Worm (Caenorhabditis elegans) whole organism, L4 larva: Measurements from ENCODE around the gene cdk-12.

ENCODE experiments used
- F10B5.3 ChIP-seq: sonication (generic microtip); optimal IDR thresholded peaks from 2 replicates; lab custom pipeline; 2016; ENCODE audit warnings: mild to moderate bottlenecking, missing genetic modification characterization, missing compliant biosample characterization
- F37D6.2 ChIP-seq: sonication (generic microtip); optimal IDR thresholded peaks from 2 replicates; lab custom pipeline; 2016; ENCODE audit warnings: mild to moderate bottlenecking, missing genetic modification characterization, missing compliant biosample characterization
- F44E2.7 ChIP-seq: fragments of 200-800 bp; sonication (Bioruptor generic); IDR thresholded peaks from 2 replicates; pipeline ENCODE4 v2.1.2; 2022; ENCODE audit warnings: missing genetic modification characterization, missing compliant biosample characterization
- F49E8.2 ChIP-seq: sonication (generic microtip); optimal IDR thresholded peaks from 2 replicates; lab custom pipeline; 2016; ENCODE audit warnings: missing compliant biosample characterization, mild to moderate bottlenecking, missing genetic modification characterization, borderline replicate concordance
- R02D3.7 ChIP-seq: fragments of 150-350 bp; sonication (generic microtip); optimal IDR thresholded peaks from 3 replicates; lab custom pipeline; 2014; ENCODE audit warnings: missing biosample characterization, missing genetic modification characterization
- T26A8.4 ChIP-seq: fragments of 200-800 bp; sonication (Bioruptor generic); IDR thresholded peaks from 2 replicates; pipeline ENCODE4 v1.3.6; 2022; ENCODE audit warnings: missing genetic modification characterization, missing compliant biosample characterization
- Y48G9A.11 ChIP-seq: fragments of 200-800 bp; sonication (Bioruptor generic); IDR thresholded peaks from 2 replicates; pipeline ENCODE4 v1.3.6; 2022; ENCODE audit warnings: missing genetic modification reagents, missing genetic modification characterization, missing compliant biosample characterization
- Y5F2A.4 ChIP-seq: fragments of 200-800 bp; sonication (Bioruptor generic); optimal IDR thresholded peaks from 2 replicates; lab custom pipeline; 2018; ENCODE audit warnings: mild to moderate bottlenecking, missing genetic modification characterization, missing compliant biosample characterization
- ZK546.5 ChIP-seq, 2 experiments: sonication (generic microtip); optimal IDR thresholded peaks; 2 replicates each; lab custom pipeline; 2017; ENCODE audit warnings: missing biosample characterization in 2 of 2, missing genetic modification characterization in 2 of 2
- aha-1 ChIP-seq: fragments of 150-350 bp; peaks from one replicate; lab custom pipeline; 2014; ENCODE audit warnings: missing biosample characterization, missing genetic modification characterization
- aly-2 ChIP-seq: sonication (generic microtip); optimal IDR thresholded peaks from 2 replicates; lab custom pipeline; 2018; ENCODE audit warnings: missing biosample characterization, missing genetic modification characterization
- attf-4 ChIP-seq: sonication (generic microtip); optimal IDR thresholded peaks from 3 replicates; lab custom pipeline; 2017; ENCODE audit warnings: missing biosample characterization, missing genetic modification characterization
- ceh-28 ChIP-seq: fragments of 150-350 bp; optimal IDR thresholded peaks from 2 replicates; lab custom pipeline; 2014; ENCODE audit warnings: missing biosample characterization, missing genetic modification reagents, missing genetic modification characterization
- ceh-32 ChIP-seq: sonication (generic microtip); optimal IDR thresholded peaks from 2 replicates; lab custom pipeline; 2016; ENCODE audit warnings: mild to moderate bottlenecking, missing genetic modification characterization, missing compliant biosample characterization; ENCODE audit not compliant: poor library complexity
- ceh-62 ChIP-seq: sonication (generic microtip); optimal IDR thresholded peaks from 2 replicates; lab custom pipeline; 2017; ENCODE audit warnings: missing biosample characterization, missing genetic modification characterization
- ceh-82 ChIP-seq: sonication (generic microtip); optimal IDR thresholded peaks from 2 replicates; lab custom pipeline; 2017; ENCODE audit warnings: missing biosample characterization, missing genetic modification characterization
- ces-1 ChIP-seq: fragments of 150-350 bp; sonication (generic microtip); optimal IDR thresholded peaks from 4 replicates; lab custom pipeline; 2014; ENCODE audit warnings: missing biosample characterization, missing genetic modification reagents, missing genetic modification characterization
- daf-12 ChIP-seq: fragments of 150-350 bp; optimal IDR thresholded peaks from 2 replicates; lab custom pipeline; 2014; ENCODE audit warnings: missing biosample characterization, missing genetic modification reagents, missing genetic modification characterization
- daf-16 ChIP-seq, 3 experiments: sonication (generic microtip); optimal IDR thresholded peaks; 2 replicates each; lab custom pipeline; 2016 to 2017; ENCODE audit warnings: missing genetic modification characterization in 3 of 3, missing genetic modification reagents in 3 of 3, mild to moderate bottlenecking in 2 of 3, missing compliant biosample characterization in 2 of 3, missing biosample characterization in 1 of 3, moderate library complexity in 1 of 3
- dmd-8 ChIP-seq: fragments of 200-800 bp; sonication (Bioruptor generic); IDR thresholded peaks from 2 replicates; pipeline ENCODE4 v1.3.6; 2022; ENCODE audit warnings: missing genetic modification characterization, missing compliant biosample characterization
- dmd-9 ChIP-seq: fragments of 200-800 bp; sonication (Bioruptor generic); IDR thresholded peaks from 2 replicates; pipeline ENCODE4 v1.3.6; 2022; ENCODE audit warnings: missing genetic modification reagents, missing genetic modification characterization, missing compliant biosample characterization
- dpl-1 ChIP-seq: fragments of 150-350 bp; optimal IDR thresholded peaks from 2 replicates; lab custom pipeline; 2014; ENCODE audit warnings: missing biosample characterization, missing genetic modification reagents, missing genetic modification characterization
- duxl-1 ChIP-seq: sonication (generic microtip); optimal IDR thresholded peaks from 2 replicates; lab custom pipeline; 2016; ENCODE audit warnings: mild to moderate bottlenecking, missing genetic modification characterization, moderate library complexity, missing compliant biosample characterization; ENCODE audit not compliant: poor library complexity
- egl-43 ChIP-seq: fragments of 200-800 bp; sonication (Bioruptor generic); IDR thresholded peaks from 2 replicates; pipeline ENCODE4 v1.3.6; 2022; ENCODE audit warnings: missing genetic modification reagents, missing genetic modification characterization, missing compliant biosample characterization
- fos-1 ChIP-seq: fragments of 150-350 bp; optimal IDR thresholded peaks from 2 replicates; lab custom pipeline; 2014; ENCODE audit warnings: missing biosample characterization, missing genetic modification characterization
- hlh-11 ChIP-seq: fragments of 200-800 bp; sonication (Bioruptor generic); optimal IDR thresholded peaks from 2 replicates; lab custom pipeline; 2018; ENCODE audit warnings: mild to moderate bottlenecking, missing genetic modification characterization, missing compliant biosample characterization
- hlh-30 ChIP-seq: sonication (generic microtip); optimal IDR thresholded peaks from 2 replicates; lab custom pipeline; 2017; ENCODE audit warnings: antibody characterized with exemption, mild to moderate bottlenecking, missing genetic modification characterization, missing compliant biosample characterization; ENCODE audit not compliant: insufficient read depth
- hmg-1.1 ChIP-seq: fragments of 200-800 bp; sonication (Bioruptor generic); IDR thresholded peaks from 2 replicates; pipeline ENCODE4 v1.3.6; 2022; ENCODE audit warnings: missing genetic modification reagents, missing genetic modification characterization, missing compliant biosample characterization
- lin-13 ChIP-seq: fragments of 150-350 bp; optimal IDR thresholded peaks from 2 replicates; lab custom pipeline; 2014; ENCODE audit warnings: missing biosample characterization, missing genetic modification reagents, missing genetic modification characterization
- lin-15B ChIP-seq: fragments of 150-350 bp; sonication (generic microtip); optimal IDR thresholded peaks from 3 replicates; lab custom pipeline; 2014; ENCODE audit warnings: missing biosample characterization, missing genetic modification characterization
- lsy-2 ChIP-seq, 2 experiments: fragments of 150-350 bp in 1 of 2; sonication (generic microtip) in 1 of 2; optimal IDR thresholded peaks; 2 replicates each; lab custom pipeline; 2014 to 2017; ENCODE audit warnings: missing biosample characterization in 2 of 2, missing genetic modification characterization in 2 of 2
- mdt-29 ChIP-seq: fragments of 200-800 bp; sonication (Bioruptor generic); IDR thresholded peaks from 2 replicates; pipeline ENCODE4 v1.3.6; 2022; ENCODE audit warnings: missing genetic modification reagents, missing genetic modification characterization, missing compliant biosample characterization
- mxl-3 ChIP-seq: fragments of 200-800 bp; sonication (Bioruptor generic); optimal IDR thresholded peaks from 2 replicates; lab custom pipeline; 2018; ENCODE audit warnings: mild to moderate bottlenecking, missing genetic modification characterization, missing compliant biosample characterization
- nhr-10 ChIP-seq: fragments of 150-350 bp; optimal IDR thresholded peaks from 2 replicates; lab custom pipeline; 2014; ENCODE audit warnings: missing biosample characterization, missing genetic modification characterization
- nhr-102 ChIP-seq: sonication (generic microtip); optimal IDR thresholded peaks from 2 replicates; lab custom pipeline; 2016; ENCODE audit warnings: mild to moderate bottlenecking, missing genetic modification characterization, moderate library complexity, missing compliant biosample characterization
- nhr-11 ChIP-seq: fragments of 150-350 bp; optimal IDR thresholded peaks from 2 replicates; lab custom pipeline; 2014; ENCODE audit warnings: missing biosample characterization, missing genetic modification characterization
- nhr-111 ChIP-seq: fragments of 200-800 bp; sonication (Bioruptor generic); optimal IDR thresholded peaks from 2 replicates; lab custom pipeline; 2018; ENCODE audit warnings: mild to moderate bottlenecking, missing genetic modification characterization, missing compliant biosample characterization
- nhr-237 ChIP-seq: sonication (generic microtip); optimal IDR thresholded peaks from 2 replicates; lab custom pipeline; 2017; ENCODE audit warnings: missing biosample characterization, missing genetic modification characterization
- nhr-42 ChIP-seq: fragments of 200-800 bp; sonication (Bioruptor generic); IDR thresholded peaks from 2 replicates; pipeline ENCODE4 v1.3.6; 2022; ENCODE audit warnings: missing genetic modification characterization, missing compliant biosample characterization
- nhr-6 ChIP-seq: fragments of 150-350 bp; optimal IDR thresholded peaks from 2 replicates; lab custom pipeline; 2014; ENCODE audit warnings: missing biosample characterization, missing genetic modification characterization
- nhr-76 ChIP-seq: fragments of 150-350 bp; optimal IDR thresholded peaks from 2 replicates; lab custom pipeline; 2014; ENCODE audit warnings: missing biosample characterization, missing genetic modification characterization
- php-3 ChIP-seq: fragments of 200-800 bp; sonication (Bioruptor generic); IDR thresholded peaks from 2 replicates; pipeline ENCODE4 v1.3.6; 2022; ENCODE audit warnings: missing genetic modification reagents, missing genetic modification characterization, missing compliant biosample characterization
- pqm-1 ChIP-seq: sonication (generic microtip); optimal IDR thresholded peaks from 2 replicates; lab custom pipeline; 2017; ENCODE audit warnings: missing biosample characterization, missing genetic modification characterization
- sdz-12 ChIP-seq: fragments of 200-800 bp; sonication (Bioruptor generic); optimal IDR thresholded peaks from 2 replicates; lab custom pipeline; 2018; ENCODE audit warnings: mild to moderate bottlenecking, missing genetic modification characterization, missing compliant biosample characterization
- skn-1 ChIP-seq: fragments of 150-350 bp; optimal IDR thresholded peaks from 2 replicates; lab custom pipeline; 2014; ENCODE audit warnings: missing biosample characterization, missing genetic modification characterization
- snpc-1.2 ChIP-seq: fragments of 200-800 bp; sonication (Bioruptor generic); IDR thresholded peaks from 2 replicates; pipeline ENCODE4 v1.3.6; 2022; ENCODE audit warnings: missing genetic modification reagents, missing genetic modification characterization, missing compliant biosample characterization
- snpc-4 ChIP-seq: fragments of 150-350 bp; optimal IDR thresholded peaks from 2 replicates; lab custom pipeline; 2014; ENCODE audit warnings: missing biosample characterization, missing genetic modification characterization
- spr-1 ChIP-seq: sonication (generic microtip); optimal IDR thresholded peaks from 2 replicates; lab custom pipeline; 2016; ENCODE audit warnings: mild to moderate bottlenecking, missing genetic modification characterization, missing compliant biosample characterization
- unc-39 ChIP-seq: sonication (generic microtip); optimal IDR thresholded peaks from 2 replicates; lab custom pipeline; 2017; ENCODE audit warnings: missing biosample characterization, missing genetic modification characterization
- zfp-3 ChIP-seq: fragments of 200-800 bp; sonication (Bioruptor generic); conservative IDR thresholded peaks from 2 replicates; pipeline ENCODE4 v1.3.6; 2022; ENCODE audit warnings: missing genetic modification reagents, missing genetic modification characterization, missing compliant biosample characterization
- zip-11 ChIP-seq: fragments of 200-800 bp; sonication (Bioruptor generic); IDR thresholded peaks from 2 replicates; pipeline ENCODE4 v1.3.6; 2022; ENCODE audit warnings: missing genetic modification characterization, missing compliant biosample characterization
- zip-2 ChIP-seq: fragments of 150-350 bp; optimal IDR thresholded peaks from 2 replicates; lab custom pipeline; 2014; ENCODE audit warnings: missing biosample characterization, missing genetic modification characterization
- ztf-11 ChIP-seq: fragments of 150-350 bp; optimal IDR thresholded peaks from 2 replicates; lab custom pipeline; 2014; ENCODE audit warnings: missing biosample characterization, missing genetic modification characterization

cdk-12 gene

DNA sequence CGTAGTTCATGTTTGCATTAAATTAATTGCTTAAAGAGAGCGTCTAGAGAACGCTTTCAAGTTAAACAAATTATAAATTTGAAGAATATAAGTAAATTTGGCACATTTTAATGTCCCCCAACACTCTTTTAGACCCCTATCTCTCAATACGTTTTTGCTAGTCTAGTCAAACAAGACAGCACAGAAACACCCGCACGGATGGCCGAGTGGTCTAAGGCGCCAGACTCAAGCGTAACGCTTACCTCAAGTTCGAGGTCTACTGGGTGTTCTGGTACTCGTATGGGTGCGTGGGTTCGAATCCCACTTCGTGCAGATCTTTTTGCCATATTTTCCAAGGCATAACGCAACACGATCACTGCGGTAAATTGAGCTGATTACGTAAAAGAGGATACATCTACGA is 29.5 kb downstream of the cdk-12 start (continued):
- TF ChIP-seq dpl-1 (GFP tag; lab: Kevin White, UChicago) (no peak), dmd-8 (GFP tag; lab: Robert Waterston, UW) (peak; percentile 69; the same call in 1 of the 2 replicates), zfp-3 (GFP tag; lab: Robert Waterston, UW) (no peak), ztf-11 (no peak), nhr-102 (tag; lab: Kevin White, UChicago) (no peak), F49E8.2 (tag; lab: Kevin White, UChicago) (no peak), Y48G9A.11 (GFP tag; lab: Robert Waterston, UW) (peak; percentile 63; the same call in 1 of the 2 replicates), nhr-42 (GFP tag; lab: Robert Waterston, UW) (no peak), snpc-4 (tag; lab: Kevin White, UChicago) (no peak), mxl-3 (GFP tag; lab: Kevin White, UChicago) (no peak), sdz-12 (no peak), lin-15B (tag; lab: Kevin White, UChicago) (no peak), attf-4 (tag; lab: Kevin White, UChicago) (no peak), F44E2.7 (0 out of 2 replicates have a peak, but pooled peaks have one; percentile 34), nhr-10 (tag; lab: Kevin White, UChicago) (no peak), F10B5.3 (no peak), lin-13 (no peak), aly-2 (no peak), pqm-1 (tag; lab: Kevin White, UChicago) (no peak), ceh-28 (tag; lab: Kevin White, UChicago) (no peak), daf-12 (no peak), hlh-30 (peak; percentile 19), fos-1 (tag; lab: Kevin White, UChicago) (no peak), nhr-76 (no peak), duxl-1 (tag; lab: Kevin White, UChicago) (peak; percentile 35), mdt-29 (GFP tag; lab: Robert Waterston, UW) (no peak), T26A8.4 (GFP tag; lab: Robert Waterston, UW) (no peak), nhr-6 (tag; lab: Kevin White, UChicago) (no peak), aha-1 (tag; lab: Kevin White, UChicago) (no peak), spr-1 (tag; lab: Kevin White, UChicago) (no peak), egl-43 (GFP tag; lab: Robert Waterston, UW) (peak; percentile 69), dmd-9 (GFP tag; lab: Robert Waterston, UW) (0 out of 2 replicates have a peak, but pooled peaks have one; percentile 43), ces-1 (GFP tag; lab: Kevin White, UChicago) (no peak), skn-1 (no peak), R02D3.7 (tag; lab: Kevin White, UChicago) (no peak), unc-39 (tag; lab: Kevin White, UChicago) (no peak), hlh-11 (tag; lab: Kevin White, UChicago) (peak; percentile 21), lsy-2 (tag; optimal IDR thresholded peaks at IDR 0.05; lab: Kevin White, UChicago) (no peak), php-3 (GFP tag; lab: Robert Waterston, UW) (no peak), F37D6.2 (no peak), ceh-82 (tag; lab: Kevin White, UChicago) (no peak), nhr-237 (no peak), daf-16 (GFP tag; optimal IDR thresholded peaks at IDR 0.05; lab: Kevin White, UChicago) (no peak), daf-16 (tag; optimal IDR thresholded peaks at IDR 0.05; lab: Kevin White, UChicago) (no peak), zip-2 (no peak), nhr-11 (tag; lab: Kevin White, UChicago) (no peak), ceh-62 (no peak), Y5F2A.4 (GFP tag; lab: Kevin White, UChicago) (no peak), snpc-1.2 (GFP tag; lab: Robert Waterston, UW) (0 out of 2 replicates have a peak, but pooled peaks have one; percentile 25), zip-11 (GFP tag; lab: Robert Waterston, UW) (no peak), ZK546.5 (tag; optimal IDR thresholded peaks at IDR 0.05; lab: Kevin White, UChicago) (no peak), ceh-32 (tag; lab: Kevin White, UChicago) (no peak), hmg-1.1 (GFP tag; lab: Robert Waterston, UW) (0 out of 2 replicates have a peak, but pooled peaks have one; percentile 36), nhr-111 (GFP tag; lab: Kevin White, UChicago) (no peak)
